Worm (Caenorhabditis elegans) whole organism, L4/young adult: ENCODE data around the gene C05D11.5.

Experiments
- dao-5 ChIP-seq: sonication (generic microtip); optimal IDR thresholded peaks from 2 replicates; lab custom pipeline; 2016; ENCODE audit warnings: missing genotype, missing genetic modification characterization, moderate library complexity, missing compliant biosample characterization
- him-1 ChIP-seq: sonication (generic microtip); optimal IDR thresholded peaks from 2 replicates; lab custom pipeline; 2016; ENCODE audit warnings: missing genotype, missing genetic modification reagents, missing genetic modification characterization, missing compliant biosample characterization

- TF ChIP-seq dao-5 (tag; lab: Kevin White, UChicago) (no peak), him-1 (tag; lab: Kevin White, UChicago) (no peak)
Measured at ce11 chrIII:6411430-6411829, 384 bp downstream of the C05D11.5 start.
